Fruit fly (Drosophila melanogaster) whole organism, pupa: ENCODE data around the gene Mob3.
A peak's percentile ranks its signal among the peaks of the same experiment; 100 is the strongest.

Experiments
- CG10348 ChIP-seq: fragments of 200-800 bp; sonication (Bioruptor generic); IDR thresholded peaks from 2 replicates; pipeline ENCODE4 v1.3.6; 2022; ENCODE audit warnings: missing biosample characterization, missing genetic modification characterization
- CG12605 ChIP-seq: fragments of 200-800 bp; sonication (Bioruptor generic); IDR thresholded peaks from 2 replicates; pipeline ENCODE4 v1.3.6; 2022; ENCODE audit warnings: missing biosample characterization, missing genetic modification characterization
- CG13204 ChIP-seq: fragments of 200-800 bp; sonication (Bioruptor generic); optimal IDR thresholded peaks from 2 replicates; lab custom pipeline; 2018; ENCODE audit warnings: missing biosample characterization, mild to moderate bottlenecking, missing genetic modification characterization, moderate library complexity
- CG14655 ChIP-seq: fragments of 200-800 bp; sonication (Bioruptor generic); optimal IDR thresholded peaks from 3 replicates; lab custom pipeline; 2017; ENCODE audit warnings: mild to moderate bottlenecking, missing biosample characterization, missing genetic modification reagents, missing genetic modification characterization
- CG15710 ChIP-seq: fragments of 200-800 bp; sonication (Bioruptor generic); optimal IDR thresholded peaks from 2 replicates; lab custom pipeline; 2018; ENCODE audit warnings: missing biosample characterization, mild to moderate bottlenecking, missing genetic modification characterization, moderate library complexity
- CG17806 ChIP-seq: fragments of 200-800 bp; sonication (Bioruptor generic); optimal IDR thresholded peaks from 2 replicates; lab custom pipeline; 2018; ENCODE audit warnings: missing biosample characterization, mild to moderate bottlenecking, missing genetic modification characterization, moderate library complexity
- CG32121 ChIP-seq: fragments of 200-800 bp; sonication (Bioruptor generic); IDR thresholded peaks from 2 replicates; pipeline ENCODE4 v1.3.6; 2022; ENCODE audit warnings: missing biosample characterization, missing genetic modification characterization
- CG4496 ChIP-seq: fragments of 200-800 bp; sonication (Bioruptor generic); IDR thresholded peaks from 3 replicates; pipeline ENCODE4 v1.3.6; 2022; ENCODE audit warnings: missing biosample characterization, missing genetic modification characterization
- CG8159 ChIP-seq: fragments of 200-800 bp; sonication (Bioruptor generic); optimal IDR thresholded peaks from 3 replicates; lab custom pipeline; 2018; ENCODE audit warnings: missing biosample characterization, mild to moderate bottlenecking, missing genetic modification characterization, moderate library complexity
- CG8301 ChIP-seq: fragments of 200-800 bp; sonication (Bioruptor generic); optimal IDR thresholded peaks from 2 replicates; lab custom pipeline; 2018; ENCODE audit warnings: missing biosample characterization, mild to moderate bottlenecking, missing genetic modification characterization
- CG9948 ChIP-seq: fragments of 200-800 bp; sonication (Bioruptor generic); optimal IDR thresholded peaks from 2 replicates; lab custom pipeline; 2018; ENCODE audit warnings: missing biosample characterization, mild to moderate bottlenecking, missing genetic modification characterization, moderate library complexity
- D1 ChIP-seq: fragments of 200-800 bp; sonication (Bioruptor generic); optimal IDR thresholded peaks from 2 replicates; lab custom pipeline; 2018; ENCODE audit warnings: missing biosample characterization, mild to moderate bottlenecking, missing genetic modification characterization, moderate library complexity
- EcR ChIP-seq: fragments of 200-800 bp; sonication (Bioruptor generic); optimal IDR thresholded peaks from 3 replicates; lab custom pipeline; 2019; ENCODE audit warnings: missing biosample characterization, missing genetic modification characterization, mild to moderate bottlenecking, moderate library complexity, missing genetic modification reagents
- Ets98B ChIP-seq: fragments of 200-800 bp; sonication (Bioruptor generic); IDR thresholded peaks from 2 replicates; pipeline ENCODE4 v1.3.6; 2022; ENCODE audit warnings: missing biosample characterization, missing genetic modification characterization
- Pif1A ChIP-seq: fragments of 200-800 bp; sonication (Bioruptor generic); optimal IDR thresholded peaks from 3 replicates; lab custom pipeline; 2016; ENCODE audit warnings: missing biosample characterization, missing genetic modification characterization
- Pif1B ChIP-seq: fragments of 200-800 bp; sonication (Bioruptor generic); optimal IDR thresholded peaks from 3 replicates; lab custom pipeline; 2016; ENCODE audit warnings: missing biosample characterization, missing genetic modification characterization
- Snoo ChIP-seq: fragments of 200-800 bp; sonication (Bioruptor generic); optimal IDR thresholded peaks from 3 replicates; lab custom pipeline; 2017; ENCODE audit warnings: missing biosample characterization, mild to moderate bottlenecking, missing genetic modification characterization, inconsistent platforms
- fd96Ca ChIP-seq: fragments of 200-800 bp; sonication (Bioruptor generic); IDR thresholded peaks from 3 replicates; pipeline ENCODE4 v1.3.6; 2022; ENCODE audit warnings: missing biosample characterization, missing genetic modification characterization
- gl ChIP-seq: fragments of 200-800 bp; sonication (Bioruptor generic); optimal IDR thresholded peaks from 2 replicates; lab custom pipeline; 2018; ENCODE audit warnings: missing biosample characterization, mild to moderate bottlenecking, missing genetic modification characterization
- rn ChIP-seq: fragments of 200-800 bp; sonication (Bioruptor generic); IDR thresholded peaks from 2 replicates; pipeline ENCODE4 v1.3.6; 2022; ENCODE audit warnings: missing biosample characterization, missing genetic modification characterization

Mob3 gene

DNA sequence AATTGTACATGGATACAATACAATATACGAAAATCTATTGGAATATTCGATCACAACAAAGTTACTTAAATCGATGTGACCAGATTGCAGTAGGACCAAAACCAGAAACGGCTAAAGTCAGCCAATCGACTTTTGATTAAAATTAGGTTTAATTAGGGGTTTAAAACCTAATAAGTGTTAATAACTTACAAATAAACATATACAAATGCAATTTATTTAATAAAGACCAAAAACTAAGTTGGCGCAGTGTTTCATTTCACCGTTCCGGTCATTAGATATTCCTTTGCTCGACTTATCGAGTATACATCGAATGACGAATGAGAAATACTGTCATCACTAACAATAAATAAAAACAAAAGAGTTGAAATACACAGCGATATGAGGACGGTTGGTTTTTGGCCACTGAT, 14.7 kb upstream of the Mob3 start, which contains the start of the genes bsk and CG31717:
Gene bsk, minus strand, starts transcription at position 61 of the 407 bp plus-strand sequence.
Gene CG31717, plus strand, starts transcription at position 297 of the 407 bp plus-strand sequence.
- TF ChIP-seq D1 (tag; lab: Kevin White, UChicago) (no peak), rn (no peak), CG12605 (no peak), EcR (GFP tag; lab: Kevin White, UChicago) (peak; percentile 43), CG8301 (tag; lab: Kevin White, UChicago) (no peak), CG10348 (GFP tag; lab: Robert Waterston, UW) (no peak), CG9948 (tag; lab: Kevin White, UChicago) (no peak), CG14655 (GFP tag; lab: Kevin White, UChicago) (no peak)

dm6 chr2L:10251592-10251991, 13.5 kb upstream of the Mob3 start, which contains the start of gene Ror:
Gene Ror (plus strand): TSS chr2L:10251843.
- TF ChIP-seq EcR (GFP tag; lab: Kevin White, UChicago), result peak; percentile 69
- no peak for TF ChIP-seq CG10348 (GFP tag; lab: Robert Waterston, UW)
- TF ChIP-seq CG13204 (GFP tag; lab: Kevin White, UChicago), result no peak
- no peak for TF ChIP-seq D1 (tag; lab: Kevin White, UChicago)
- no peak for TF ChIP-seq gl (tag; lab: Kevin White, UChicago)
- no peak for TF ChIP-seq CG9948 (tag; lab: Kevin White, UChicago)
- TF ChIP-seq Snoo (tag; lab: Kevin White, UChicago), result no peak

dm6 chr2L:10255725-10256158, 9.4 kb upstream of the Mob3 start, which contains the start of gene CG5676:
Gene CG5676 (minus strand): TSS chr2L:10255891.
- TF ChIP-seq D1 (tag; lab: Kevin White, UChicago), result peak; percentile 67
- TF ChIP-seq rn, result no peak

- TF ChIP-seq CG13204 (GFP tag; lab: Kevin White, UChicago) (no peak), CG15710 (no peak), CG8301 (tag; lab: Kevin White, UChicago) (no peak), rn (no peak), Snoo (tag; lab: Kevin White, UChicago) (no peak), CG9948 (tag; lab: Kevin White, UChicago) (no peak), CG10348 (GFP tag; lab: Robert Waterston, UW) (no peak), Pif1B (GFP tag; lab: Kevin White, UChicago) (no peak), CG14655 (GFP tag; lab: Kevin White, UChicago) (no peak), EcR (GFP tag; lab: Kevin White, UChicago) (no peak)
Measured at dm6 chr2L:10259960-10260749, 5.0 kb upstream of the Mob3 start.

- peak; percentile 55 for TF ChIP-seq CG9948 (tag; lab: Kevin White, UChicago)
- no peak for TF ChIP-seq CG13204 (GFP tag; lab: Kevin White, UChicago)
- peak; percentile 14 for TF ChIP-seq Pif1B (GFP tag; lab: Kevin White, UChicago)
- no peak for TF ChIP-seq EcR (GFP tag; lab: Kevin White, UChicago)
- TF ChIP-seq CG32121 (GFP tag; lab: Robert Waterston, UW), result peak; percentile 64
- TF ChIP-seq CG15710, result peak; percentile 23
- TF ChIP-seq Pif1A (GFP tag; lab: Kevin White, UChicago), result peak; percentile 53
- TF ChIP-seq CG8159, result no peak
- peak; percentile 16 for TF ChIP-seq Snoo (tag; lab: Kevin White, UChicago)
- TF ChIP-seq fd96Ca (GFP tag; lab: Robert Waterston, UW), result no peak
- TF ChIP-seq CG17806 (tag; lab: Kevin White, UChicago), result peak; percentile 49
- peak; percentile 74; the same call in 1 of the 2 replicates for TF ChIP-seq CG12605
- peak; percentile 60 for TF ChIP-seq CG8301 (tag; lab: Kevin White, UChicago)
Measured at dm6 chr2L:10260750-10261493, 4.2 kb upstream of the Mob3 start, which contains the start of gene Pten. Gene Pten (minus strand): TSS chr2L:10261049.

DNA sequence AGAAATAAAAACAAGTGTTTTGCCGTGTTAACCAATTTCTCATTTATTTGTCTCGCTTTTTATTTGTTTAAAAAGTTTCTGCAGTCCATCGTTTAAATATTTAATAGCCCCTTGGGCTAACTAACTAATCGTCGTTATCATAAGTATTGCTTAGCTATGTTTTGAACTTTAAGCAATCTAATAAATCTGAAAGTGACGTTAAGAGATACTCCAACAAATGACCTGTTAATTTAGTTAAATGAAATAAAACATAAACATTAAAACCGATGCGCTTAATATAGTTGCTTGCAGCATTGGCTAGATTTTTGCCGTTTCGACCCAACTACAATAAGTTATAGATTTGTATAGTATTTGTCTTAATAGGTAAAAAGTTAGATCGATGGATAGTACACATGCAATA, 3.4 kb upstream of the Mob3 start:
- no peak for TF ChIP-seq Ets98B (GFP tag; lab: Robert Waterston, UW)
- no peak for TF ChIP-seq D1 (tag; lab: Kevin White, UChicago)
- no peak for TF ChIP-seq Snoo (tag; lab: Kevin White, UChicago)

DNA sequence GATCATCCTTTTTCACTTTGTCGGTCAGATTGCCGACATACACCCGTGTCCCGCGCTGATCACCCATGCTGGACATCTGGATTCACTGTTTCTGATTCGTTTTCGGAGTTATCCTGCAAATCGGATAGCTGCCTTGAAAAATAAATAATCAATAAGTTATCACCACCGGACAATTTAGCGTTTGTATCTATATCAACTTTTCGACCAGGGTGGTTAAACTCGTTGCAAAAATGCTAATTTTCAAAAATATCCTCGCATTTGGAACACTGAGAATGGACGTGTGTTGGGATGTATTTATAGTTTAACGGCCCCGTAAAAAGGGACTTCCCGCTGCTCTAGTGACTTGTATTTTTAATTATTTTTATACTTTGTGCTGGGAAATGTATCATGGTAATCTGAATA, 1.8 kb upstream of the Mob3 start, which contains the start of gene Rsf1:
Gene Rsf1, minus strand, starts transcription at position 212 of the 402 bp plus-strand sequence.
- TF ChIP-seq D1 (tag; lab: Kevin White, UChicago) (no peak), rn (no peak), Pif1A (GFP tag; lab: Kevin White, UChicago) (no peak), CG4496 (GFP tag; lab: Robert Waterston, UW) (no peak), CG15710 (peak; percentile 8)
